Fruit fly (Drosophila melanogaster): ENCODE results near the gene yip7.
A peak's percentile ranks its signal among the peaks of the same experiment; 100 is the strongest.

yip7 gene

dm6 chr3L:6010921-6011320 lies 24.1 kb upstream of the yip7 start, which contains the start of gene alphaKap4:
alphaKap4 (minus strand) TSS chr3L:6011021.
- TF ChIP-seq CG17802 (tag; optimal IDR thresholded peaks at IDR 0.05) (no peak), fu2 (GFP tag; optimal IDR thresholded peaks at IDR 0.05) (no peak), E2f2 (GFP tag; IDR thresholded peaks at IDR 0.05) (no peak), mirr (GFP tag; optimal IDR thresholded peaks at IDR 0.05) (no peak), CG5245 (GFP tag; optimal IDR thresholded peaks at IDR 0.05) (no peak), jigr1 (GFP tag; IDR thresholded peaks at IDR 0.05) (no peak)

dm6 chr3L:6012950-6013349 lies 22.1 kb upstream of the yip7 start:
- TF ChIP-seq Camta (GFP tag; optimal IDR thresholded peaks at IDR 0.05): no peak
- TF ChIP-seq abd-A (tag; optimal IDR thresholded peaks at IDR 0.05): peak; percentile 49
- no peak for TF ChIP-seq fu2 (GFP tag; optimal IDR thresholded peaks at IDR 0.05)
- TF ChIP-seq pho (GFP tag; optimal IDR thresholded peaks at IDR 0.05): no peak
- TF ChIP-seq CG16815 (GFP tag; optimal IDR thresholded peaks at IDR 0.05): no peak
- peak; percentile 38 for TF ChIP-seq sd (tag; optimal IDR thresholded peaks at IDR 0.05)
- no peak for TF ChIP-seq CG6254 (GFP tag; optimal IDR thresholded peaks at IDR 0.05)
- no peak for TF ChIP-seq crol (GFP tag; IDR thresholded peaks at IDR 0.05)
- TF ChIP-seq Adf1 (GFP tag; IDR thresholded peaks at IDR 0.05): no peak
- TF ChIP-seq gce (GFP tag; IDR thresholded peaks at IDR 0.05): no peak
- TF ChIP-seq Sin3A (optimal IDR thresholded peaks at IDR 0.05): no peak
- peak; percentile 72 for TF ChIP-seq CG13894 (tag; optimal IDR thresholded peaks at IDR 0.05)
- TF ChIP-seq onecut (GFP tag; IDR thresholded peaks at IDR 0.05): peak; percentile 88
- no peak for TF ChIP-seq CG15601 (tag; optimal IDR thresholded peaks at IDR 0.05)
- TF ChIP-seq emc (GFP tag; optimal IDR thresholded peaks at IDR 0.05): no peak
- TF ChIP-seq otp (GFP tag; IDR thresholded peaks at IDR 0.05): no peak
- TF ChIP-seq CG2202 (tag; optimal IDR thresholded peaks at IDR 0.05): no peak
- no peak for TF ChIP-seq CG4282 (GFP tag; optimal IDR thresholded peaks at IDR 0.05)
- peak; percentile 79 for TF ChIP-seq nerfin-1 (tag; optimal IDR thresholded peaks at IDR 0.05)

- no peak for TF ChIP-seq CG13123 (GFP tag; optimal IDR thresholded peaks at IDR 0.05)
- peak; percentile 64 for TF ChIP-seq Ets65A (GFP tag)
- TF ChIP-seq NC2α (GFP tag; optimal IDR thresholded peaks at IDR 0.05): no peak
- TF ChIP-seq knrl (GFP tag; IDR thresholded peaks at IDR 0.05; ENCODE audit: partially characterized antibody): no peak
- TF ChIP-seq Ptx1 (GFP tag; IDR thresholded peaks at IDR 0.05): 0 out of 2 replicates have a peak, but pooled peaks have one; percentile 8
- no peak for TF ChIP-seq E2f2 (GFP tag; IDR thresholded peaks at IDR 0.05)
- TF ChIP-seq dysf (GFP tag; IDR thresholded peaks at IDR 0.05): 0 out of 3 replicates have a peak, but pooled peaks have one; percentile 6
- TF ChIP-seq Rx (GFP tag; IDR thresholded peaks at IDR 0.05): 0 out of 2 replicates have a peak, but pooled peaks have one; percentile 19
- TF ChIP-seq sens (GFP tag): peak; percentile 43
- no peak for TF ChIP-seq mirr (GFP tag; optimal IDR thresholded peaks at IDR 0.05)
- no peak for TF ChIP-seq zen2 (GFP tag; IDR thresholded peaks at IDR 0.05; ENCODE audit: partially characterized antibody)
- peak; percentile 46 for TF ChIP-seq CG1603 (tag; optimal IDR thresholded peaks at IDR 0.05)
- TF ChIP-seq sd (tag; optimal IDR thresholded peaks at IDR 0.05): no peak
- TF ChIP-seq CG17361 (GFP tag; IDR thresholded peaks at IDR 0.05): no peak
- TF ChIP-seq row (GFP tag; IDR thresholded peaks at IDR 0.05): 0 out of 3 replicates have a peak, but pooled peaks have one; percentile 10
- TF ChIP-seq CG15601 (tag; optimal IDR thresholded peaks at IDR 0.05): no peak
- TF ChIP-seq gem (tag; optimal IDR thresholded peaks at IDR 0.05): peak; percentile 28
- TF ChIP-seq CG12155 (GFP tag; optimal IDR thresholded peaks at IDR 0.05): no peak
- TF ChIP-seq Bgb (GFP tag; IDR thresholded peaks at IDR 0.05; ENCODE audit: partially characterized antibody): no peak
Measured at dm6 chr3L:6022142-6022541, 12.9 kb upstream of the yip7 start.
